Worm (Caenorhabditis elegans) whole organism, L1 larva: ENCODE measurements around the gene Y46G5A.28.

Source experiments
- aly-2 ChIP-seq: fragments of 150-350 bp; optimal IDR thresholded peaks from 2 replicates; lab custom pipeline; 2014; ENCODE audit warnings: missing biosample characterization, missing genetic modification characterization
- blmp-1 ChIP-seq: fragments of 150-350 bp; optimal IDR thresholded peaks from 2 replicates; lab custom pipeline; 2014; ENCODE audit warnings: missing biosample characterization, missing genetic modification characterization
- ceh-82 ChIP-seq, 3 experiments: fragments of 150-350 bp in 1 of 3; sonication (generic microtip) in 2 of 3; optimal IDR thresholded peaks; 2 replicates each; lab custom pipeline; 2014 to 2017; ENCODE audit warnings: missing biosample characterization in 3 of 3, missing genetic modification characterization in 3 of 3
- ceh-88 ChIP-seq: fragments of 200-800 bp; sonication (Bioruptor generic); IDR thresholded peaks from 2 replicates; pipeline ENCODE4 v1.3.6; 2022; ENCODE audit warnings: missing genetic modification characterization, missing compliant biosample characterization
- ceh-90 ChIP-seq: sonication (generic microtip); optimal IDR thresholded peaks from 2 replicates; lab custom pipeline; 2016; ENCODE audit warnings: missing genetic modification characterization, missing compliant biosample characterization
- efl-1 ChIP-seq, 4 experiments: fragments of 150-350 bp; optimal IDR thresholded peaks in 3 of 4; peaks in 1 of 4; 1 replicate in 1 of 4; 2 replicates in 3 of 4; lab custom pipeline; 2014; ENCODE audit warnings: missing biosample characterization in 2 of 4, missing genetic modification characterization in 2 of 4, missing genetic modification reagents in 2 of 4
- elt-2 ChIP-seq: sonication (generic microtip); optimal IDR thresholded peaks from 2 replicates; lab custom pipeline; 2016; ENCODE audit warnings: missing genetic modification characterization, mild to moderate bottlenecking, inconsistent platforms, missing compliant biosample characterization, missing genetic modification reagents
- fkh-4 ChIP-seq: sonication (generic microtip); optimal IDR thresholded peaks from 2 replicates; lab custom pipeline; 2016; ENCODE audit warnings: missing compliant biosample characterization, missing genetic modification characterization, borderline replicate concordance
- fkh-8 ChIP-seq: sonication (generic microtip); optimal IDR thresholded peaks from 2 replicates; lab custom pipeline; 2016; ENCODE audit warnings: mild to moderate bottlenecking, missing genetic modification characterization, missing compliant biosample characterization
- hlh-17 ChIP-seq: fragments of 200-800 bp; sonication (Bioruptor generic); optimal IDR thresholded peaks from 2 replicates; lab custom pipeline; 2018; ENCODE audit warnings: missing genetic modification characterization, mild to moderate bottlenecking, missing compliant biosample characterization, moderate library complexity, borderline replicate concordance
- hlh-4 ChIP-seq: sonication (generic microtip); optimal IDR thresholded peaks from 2 replicates; lab custom pipeline; 2016; ENCODE audit warnings: mild to moderate bottlenecking, missing genetic modification characterization, missing compliant biosample characterization
- hpl-2 ChIP-seq: fragments of 150-350 bp; optimal IDR thresholded peaks from 2 replicates; lab custom pipeline; 2014; ENCODE audit warnings: missing biosample characterization, missing genetic modification reagents, missing genetic modification characterization
- isw-1 ChIP-seq: fragments of 200-800 bp; sonication (Bioruptor generic); IDR thresholded peaks from 2 replicates; pipeline ENCODE4 v1.3.6; 2022; ENCODE audit warnings: missing genetic modification characterization, missing compliant biosample characterization
- jun-1 ChIP-seq: fragments of 150-350 bp; optimal IDR thresholded peaks from 2 replicates; lab custom pipeline; 2014; ENCODE audit warnings: missing biosample characterization, missing genetic modification reagents, missing genetic modification characterization
- lin-35 ChIP-seq, 2 experiments: fragments of 150-350 bp; optimal IDR thresholded peaks; 2 replicates each; lab custom pipeline; 2014; ENCODE audit warnings: missing biosample characterization in 2 of 2, missing genetic modification characterization in 2 of 2, missing genetic modification reagents in 2 of 2
- lsy-2 ChIP-seq, 2 experiments: fragments of 150-350 bp; optimal IDR thresholded peaks; 2 replicates each; lab custom pipeline; 2014; ENCODE audit warnings: missing biosample characterization in 2 of 2, missing genetic modification characterization in 2 of 2
- mef-2 ChIP-seq: fragments of 150-350 bp; optimal IDR thresholded peaks from 2 replicates; lab custom pipeline; 2014; ENCODE audit warnings: missing biosample characterization, missing genetic modification characterization
- mep-1 ChIP-seq: fragments of 150-350 bp; optimal IDR thresholded peaks from 2 replicates; lab custom pipeline; 2014; ENCODE audit warnings: missing biosample characterization, missing genetic modification characterization
- nhr-237 ChIP-seq: fragments of 150-350 bp; optimal IDR thresholded peaks from 2 replicates; lab custom pipeline; 2014; ENCODE audit warnings: missing biosample characterization, missing genetic modification characterization
- nhr-84 ChIP-seq: sonication (generic microtip); optimal IDR thresholded peaks from 2 replicates; lab custom pipeline; 2017; ENCODE audit warnings: missing biosample characterization, missing genetic modification characterization
- nhr-90 ChIP-seq: sonication (generic microtip); optimal IDR thresholded peaks from 2 replicates; lab custom pipeline; 2016; ENCODE audit warnings: mild to moderate bottlenecking, missing genetic modification characterization, missing compliant biosample characterization; ENCODE audit not compliant: poor library complexity
- pag-3 ChIP-seq: sonication (generic microtip); optimal IDR thresholded peaks from 2 replicates; lab custom pipeline; 2017; ENCODE audit warnings: missing genetic modification characterization, mild to moderate bottlenecking, missing compliant biosample characterization, antibody characterized with exemption, borderline replicate concordance; ENCODE audit not compliant: insufficient read depth
- pqm-1 ChIP-seq: sonication (generic microtip); optimal IDR thresholded peaks from 3 replicates; lab custom pipeline; 2017; ENCODE audit warnings: missing biosample characterization, missing genetic modification characterization
- skn-1 ChIP-seq: fragments of 150-350 bp; optimal IDR thresholded peaks from 2 replicates; lab custom pipeline; 2014; ENCODE audit warnings: missing biosample characterization, missing genetic modification characterization
- snpc-4 ChIP-seq: fragments of 150-350 bp; optimal IDR thresholded peaks from 2 replicates; lab custom pipeline; 2014; ENCODE audit warnings: missing biosample characterization, missing genetic modification characterization
- sox-4 ChIP-seq: sonication (generic microtip); optimal IDR thresholded peaks from 2 replicates; lab custom pipeline; 2016; ENCODE audit warnings: missing genetic modification characterization, missing compliant biosample characterization
- sup-37 ChIP-seq: fragments of 200-800 bp; sonication (Bioruptor generic); optimal IDR thresholded peaks from 2 replicates; lab custom pipeline; 2018; ENCODE audit warnings: mild to moderate bottlenecking, missing genetic modification characterization, missing compliant biosample characterization
- swsn-7 ChIP-seq: sonication (generic microtip); optimal IDR thresholded peaks from 2 replicates; lab custom pipeline; 2016; ENCODE audit warnings: missing genetic modification characterization, missing compliant biosample characterization
- tbx-2 ChIP-seq: sonication (generic microtip); optimal IDR thresholded peaks from 2 replicates; lab custom pipeline; 2016; ENCODE audit warnings: missing genetic modification characterization, missing compliant biosample characterization
- unc-30 ChIP-seq: sonication (generic microtip); optimal IDR thresholded peaks from 2 replicates; lab custom pipeline; 2017; ENCODE audit warnings: missing biosample characterization, missing genetic modification characterization
- unc-62 ChIP-seq: fragments of 150-350 bp; optimal IDR thresholded peaks from 2 replicates; lab custom pipeline; 2014; ENCODE audit warnings: missing biosample characterization, missing genetic modification reagents, missing genetic modification characterization
- vab-15 ChIP-seq: sonication (generic microtip); optimal IDR thresholded peaks from 2 replicates; lab custom pipeline; 2017; ENCODE audit warnings: missing genotype, mild to moderate bottlenecking, missing genetic modification characterization, missing compliant biosample characterization

Y46G5A.28 gene

DNA sequence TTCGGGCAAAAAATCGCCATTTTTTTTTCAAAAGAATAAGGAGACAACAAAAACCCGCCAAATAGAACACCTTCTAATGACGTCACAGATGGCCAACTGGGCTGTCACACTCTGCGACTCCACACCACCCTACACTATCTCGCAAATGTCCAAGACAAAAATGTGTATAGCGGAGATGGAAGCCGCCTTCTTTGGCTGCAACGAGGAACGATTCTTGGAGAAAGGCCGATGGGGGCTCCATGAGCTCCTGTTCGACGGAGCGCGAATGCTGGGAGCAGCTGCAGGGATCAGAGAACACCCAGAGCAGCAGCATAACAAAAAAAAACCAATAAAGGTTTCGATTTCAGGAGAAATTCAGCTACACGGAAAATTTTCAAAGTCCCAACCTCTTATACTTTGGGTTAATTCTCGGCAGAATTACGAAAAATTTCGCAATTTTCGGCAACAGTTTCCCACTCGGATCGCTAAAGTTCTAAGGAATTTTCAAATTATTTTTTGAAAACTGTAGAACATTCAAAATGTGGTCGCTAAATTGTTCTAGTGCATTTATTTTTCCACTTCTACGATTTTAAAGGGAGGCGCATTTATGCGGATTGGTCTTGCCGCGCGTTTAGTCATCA lies 44.4 kb upstream of the Y46G5A.28 start (continued):
- peak; percentile 41 for TF ChIP-seq swsn-7
- TF ChIP-seq sox-4: no peak
- TF ChIP-seq efl-1 (optimal IDR thresholded peaks at IDR 0.05; lab: Kevin White, UChicago): peak; percentile 34 to 36
- TF ChIP-seq efl-1 (GFP tag; optimal IDR thresholded peaks at IDR 0.05 in 1 of 2; lab: Kevin White, UChicago): peak; percentile 31 to 55
- TF ChIP-seq tbx-2 (tag; lab: Kevin White, UChicago): peak; percentile 33
- no peak for TF ChIP-seq pag-3 (tag; lab: Kevin White, UChicago)
- TF ChIP-seq, all 84 proteins: peak for 23

DNA sequence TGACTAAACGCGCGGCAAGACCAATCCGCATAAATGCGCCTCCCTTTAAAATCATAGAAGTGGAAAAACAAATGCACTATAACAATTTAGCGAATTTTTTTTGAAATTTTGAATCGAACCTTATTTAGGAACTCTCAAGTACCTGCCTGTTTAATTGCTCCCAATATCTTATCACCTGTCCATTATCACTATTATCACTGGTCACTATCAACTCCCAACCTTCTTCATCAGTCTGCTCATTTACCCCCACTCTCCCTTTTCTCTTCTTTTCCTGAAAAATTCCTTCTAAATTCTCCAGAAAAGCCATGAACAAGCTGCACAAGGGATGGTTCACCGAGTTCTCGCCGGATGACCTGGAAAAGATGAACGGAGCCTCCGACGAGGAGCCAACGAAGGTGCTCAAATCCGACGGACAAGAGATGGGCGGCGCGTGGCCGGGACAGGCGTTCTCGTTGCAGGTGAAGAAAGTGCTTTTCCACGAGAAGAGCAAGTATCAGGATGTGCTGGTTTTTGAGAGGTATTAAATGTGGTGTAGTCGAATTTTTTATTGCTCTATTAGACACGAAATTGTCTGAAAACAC lies 43.5 kb upstream of the Y46G5A.28 start, which contains the start of gene spds-1:
Gene spds-1, plus strand, starts transcription at position 298 of the 581 bp plus-strand sequence.
- TF ChIP-seq pqm-1 (tag; lab: Kevin White, UChicago) (no peak), jun-1 (no peak), ceh-90 (tag; lab: Kevin White, UChicago) (no peak), fkh-8 (no peak), isw-1 (GFP tag; lab: Robert Waterston, UW) (no peak), hlh-17 (GFP tag; lab: Kevin White, UChicago) (no peak), sox-4 (no peak), sup-37 (GFP tag; lab: Kevin White, UChicago) (no peak)

DNA sequence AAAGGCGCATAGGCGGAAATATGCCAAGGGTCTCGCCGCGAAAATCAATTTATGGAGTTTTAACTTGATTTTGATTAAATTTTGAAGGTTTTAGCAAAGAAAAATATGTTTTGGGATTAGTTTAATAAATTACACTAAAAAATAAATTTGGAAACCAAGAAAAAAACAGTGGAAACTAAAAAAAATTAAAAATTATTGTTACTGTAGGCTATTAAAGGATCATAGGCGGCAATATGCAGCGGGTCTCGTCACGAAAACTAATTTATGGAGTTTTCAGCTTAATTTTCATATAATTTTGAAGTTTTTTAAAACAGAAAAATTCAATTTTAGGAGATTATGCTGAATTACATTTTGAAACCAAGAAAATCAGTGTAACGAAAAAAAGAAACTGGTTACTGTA lies 41.5 kb upstream of the Y46G5A.28 start:
- TF ChIP-seq lsy-2 (tag; optimal IDR thresholded peaks at IDR 0.05; lab: Kevin White, UChicago): no peak
- TF ChIP-seq vab-15 (tag; lab: Kevin White, UChicago): no peak
- no peak for TF ChIP-seq skn-1 (tag; lab: Kevin White, UChicago)
- TF ChIP-seq nhr-237 (tag; lab: Kevin White, UChicago): no peak
- TF ChIP-seq elt-2 (tag; lab: Kevin White, UChicago): no peak
- TF ChIP-seq unc-62 (GFP tag; lab: Kevin White, UChicago): no peak
- no peak for TF ChIP-seq nhr-84
- no peak for TF ChIP-seq ceh-82 (tag; optimal IDR thresholded peaks at IDR 0.05; lab: Kevin White, UChicago)
- TF ChIP-seq ceh-90 (tag; lab: Kevin White, UChicago): no peak
- no peak for TF ChIP-seq pqm-1 (tag; lab: Kevin White, UChicago)
- TF ChIP-seq blmp-1 (tag; lab: Kevin White, UChicago): no peak
- TF ChIP-seq ceh-88 (GFP tag; lab: Robert Waterston, UW): no peak
- TF ChIP-seq hpl-2 (GFP tag; lab: Kevin White, UChicago): no peak
- TF ChIP-seq hlh-17 (GFP tag; lab: Kevin White, UChicago): no peak
- no peak for TF ChIP-seq fkh-4 (tag; lab: Kevin White, UChicago)
- TF ChIP-seq mef-2 (tag; lab: Kevin White, UChicago): no peak
- TF ChIP-seq isw-1 (GFP tag; lab: Robert Waterston, UW): no peak
- TF ChIP-seq lin-35 (GFP tag; optimal IDR thresholded peaks at IDR 0.05; lab: Kevin White, UChicago): no peak
- TF ChIP-seq, all 84 proteins: peak for 0

- TF ChIP-seq hlh-4 (tag; lab: Kevin White, UChicago): no peak
- no peak for TF ChIP-seq nhr-90 (tag; lab: Kevin White, UChicago)
- no peak for TF ChIP-seq aly-2 (tag; lab: Kevin White, UChicago)
- TF ChIP-seq unc-30 (tag; lab: Kevin White, UChicago): no peak
- no peak for TF ChIP-seq hlh-17 (GFP tag; lab: Kevin White, UChicago)
- TF ChIP-seq mep-1: no peak
- no peak for TF ChIP-seq pqm-1 (tag; lab: Kevin White, UChicago)
- TF ChIP-seq snpc-4 (tag; lab: Kevin White, UChicago): no peak
- TF ChIP-seq efl-1 (optimal IDR thresholded peaks at IDR 0.05; lab: Kevin White, UChicago): no peak
- TF ChIP-seq efl-1 (GFP tag; optimal IDR thresholded peaks at IDR 0.05 in 1 of 2; lab: Kevin White, UChicago): no peak
These were observed 40.5 kb upstream of the Y46G5A.28 start for ce11 chrII:12809725-12810124.
